Comparison of ENCODE assay signal across 6 worm cellular contexts in the genomic region with DNA sequence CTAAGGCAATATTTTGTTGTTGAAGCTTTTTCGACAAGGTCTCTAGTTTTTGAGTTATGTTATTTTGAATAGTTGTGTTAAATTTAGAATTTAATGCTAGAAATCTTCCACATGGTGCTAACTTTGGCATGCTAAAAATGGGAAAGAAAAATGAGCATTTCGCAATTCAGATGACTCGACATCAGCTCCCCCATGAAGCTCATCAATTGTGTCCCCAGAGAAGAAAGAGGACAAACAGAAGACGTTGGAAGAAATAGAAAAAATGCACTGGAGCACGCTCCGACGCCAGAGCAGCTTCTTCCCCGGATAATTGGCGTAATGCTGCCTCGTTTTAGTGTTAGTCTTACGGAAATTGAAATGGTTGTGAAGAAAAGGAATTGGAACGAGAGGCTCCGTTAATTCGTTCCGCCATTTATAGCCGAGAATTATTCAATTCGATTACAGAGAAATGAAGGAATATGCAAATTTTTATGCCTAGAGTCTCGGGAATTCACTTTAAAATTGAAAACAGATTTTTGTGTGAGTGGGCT.
TF ChIP-seq lines count a peak whose summit lies in the region.

No protein-coding gene starts in this region.

TF ChIP-seq in whole organism, L1 larva, 84 proteins besides CTCF, POLR2A, EP300 and RAD21 (continues in another document):
- no peak for TF ChIP-seq fkh-8 (tag; optimal IDR thresholded peaks at IDR 0.05; lab: Kevin White, UChicago)
- no peak for TF ChIP-seq nhr-47 (tag; optimal IDR thresholded peaks at IDR 0.05; lab: Kevin White, UChicago)
- TF ChIP-seq ceh-82 (tag; optimal IDR thresholded peaks at IDR 0.05; lab: Kevin White, UChicago), result peak in 1 of 3 experiments; percentile 23
- no peak for TF ChIP-seq unc-62 (GFP tag; optimal IDR thresholded peaks at IDR 0.05; lab: Kevin White, UChicago)
- TF ChIP-seq nhr-20 (tag; optimal IDR thresholded peaks at IDR 0.05; lab: Kevin White, UChicago), result no peak
- no peak for TF ChIP-seq nhr-11 (tag; optimal IDR thresholded peaks at IDR 0.05; lab: Kevin White, UChicago)
- TF ChIP-seq nhr-77 (tag; optimal IDR thresholded peaks at IDR 0.05; lab: Kevin White, UChicago), result no peak
- TF ChIP-seq lin-35 (GFP tag; optimal IDR thresholded peaks at IDR 0.05; lab: Kevin White, UChicago), result no peak
- TF ChIP-seq nhr-90 (tag; optimal IDR thresholded peaks at IDR 0.05; lab: Kevin White, UChicago; ENCODE audit: poor library complexity), result no peak
- no peak for TF ChIP-seq elt-3 (tag; optimal IDR thresholded peaks at IDR 0.05; lab: Kevin White, UChicago)
- peak; percentile 68 for TF ChIP-seq lin-14 (GFP tag; optimal IDR thresholded peaks at IDR 0.05; lab: Kevin White, UChicago)
- no peak for TF ChIP-seq sup-37 (GFP tag; optimal IDR thresholded peaks at IDR 0.05; lab: Kevin White, UChicago)
- peak; percentile 24 for TF ChIP-seq nhr-85 (tag; lab: Kevin White, UChicago)
- no peak for TF ChIP-seq ces-1 (GFP tag; optimal IDR thresholded peaks at IDR 0.05; lab: Kevin White, UChicago)
- no peak for TF ChIP-seq blmp-1 (tag; optimal IDR thresholded peaks at IDR 0.05; lab: Kevin White, UChicago)

TF ChIP-seq in whole organism, L2 larva, 48 proteins besides CTCF, POLR2A, EP300 and RAD21:
- TF ChIP-seq sem-4 (tag; optimal IDR thresholded peaks at IDR 0.05; lab: Kevin White, UChicago), result peak; percentile 61
- peak; percentile 73 for TF ChIP-seq zag-1 (tag; optimal IDR thresholded peaks at IDR 0.05; lab: Kevin White, UChicago)
- peak; percentile 10 for TF ChIP-seq C34F6.9 (tag; optimal IDR thresholded peaks at IDR 0.05; lab: Kevin White, UChicago)
- no peak for TF ChIP-seq ztf-4 (tag; optimal IDR thresholded peaks at IDR 0.05; lab: Kevin White, UChicago)
- TF ChIP-seq nhr-129 (tag; optimal IDR thresholded peaks at IDR 0.05; lab: Kevin White, UChicago), result no peak
- TF ChIP-seq sma-9 (GFP tag; optimal IDR thresholded peaks at IDR 0.05; lab: Kevin White, UChicago), result peak; percentile 22
- no peak for TF ChIP-seq sma-9 (tag; optimal IDR thresholded peaks at IDR 0.05; lab: Kevin White, UChicago)
- no peak for TF ChIP-seq nhr-237 (tag; optimal IDR thresholded peaks at IDR 0.05; lab: Kevin White, UChicago)

TF ChIP-seq in whole organism, L3 larva, 47 proteins besides CTCF, POLR2A, EP300 and RAD21:
- TF ChIP-seq lin-39 (tag; optimal IDR thresholded peaks at IDR 0.05; lab: Kevin White, UChicago) (peak; percentile 59), ZK546.5 (tag; optimal IDR thresholded peaks at IDR 0.05; lab: Kevin White, UChicago) (no peak), nhr-11 (tag; optimal IDR thresholded peaks at IDR 0.05; lab: Kevin White, UChicago) (no peak), nfya-1 (tag; optimal IDR thresholded peaks at IDR 0.05; lab: Kevin White, UChicago; ENCODE audit: insufficient read depth) (peak; percentile 15)

TF ChIP-seq in whole organism, L4 larva, 104 proteins besides CTCF, POLR2A, EP300 and RAD21:
- TF ChIP-seq Y5F2A.4 (GFP tag; optimal IDR thresholded peaks at IDR 0.05; lab: Kevin White, UChicago) (no peak), R02D3.7 (tag; optimal IDR thresholded peaks at IDR 0.05; lab: Kevin White, UChicago) (no peak), unc-62 (GFP tag; optimal IDR thresholded peaks at IDR 0.05 in 1 of 2; lab: Kevin White, UChicago) (peak in 1 of 2 experiments; percentile 90), unc-62 (tag; optimal IDR thresholded peaks at IDR 0.05; lab: Kevin White, UChicago) (no peak), ctbp-1 (GFP tag; IDR thresholded peaks at IDR 0.05; lab: Robert Waterston, UW) (0 out of 2 replicates have a peak, but pooled peaks have one; percentile 32)

TF ChIP-seq in whole organism, late embryonic, 69 proteins besides CTCF, POLR2A, EP300 and RAD21:
- TF ChIP-seq Y22D7AL.16 (tag; optimal IDR thresholded peaks at IDR 0.05; lab: Kevin White, UChicago) (no peak), ceh-34 (tag; optimal IDR thresholded peaks at IDR 0.05; lab: Kevin White, UChicago) (no peak), hlh-6 (tag; optimal IDR thresholded peaks at IDR 0.05; lab: Kevin White, UChicago) (no peak), hlh-13 (GFP tag; optimal IDR thresholded peaks at IDR 0.05; lab: Kevin White, UChicago) (no peak), unc-42 (tag; optimal IDR thresholded peaks at IDR 0.05; lab: Kevin White, UChicago) (peak; percentile 66), ceh-48 (tag; optimal IDR thresholded peaks at IDR 0.05; lab: Kevin White, UChicago) (no peak), ama-1 (optimal IDR thresholded peaks at IDR 0.05; lab: Kevin White, UChicago) (no peak), sox-4 (tag; optimal IDR thresholded peaks at IDR 0.05; lab: Kevin White, UChicago) (no peak)

TF ChIP-seq in whole organism, mixed stage, embryonic, 35 proteins besides CTCF, POLR2A, EP300 and RAD21:
- TF ChIP-seq nhr-76 (tag; optimal IDR thresholded peaks at IDR 0.05; lab: Kevin White, UChicago), result no peak
- TF ChIP-seq cnd-1 (tag; optimal IDR thresholded peaks at IDR 0.05; lab: Kevin White, UChicago), result no peak
- peak; percentile 81 for TF ChIP-seq ces-1 (GFP tag; optimal IDR thresholded peaks at IDR 0.05; lab: Kevin White, UChicago)
